Worm (Caenorhabditis elegans) whole organism, L4/young adult: ENCODE results near the gene C16C10.1.

ENCODE experiments used
- dao-5 ChIP-seq: sonication (generic microtip); optimal IDR thresholded peaks from 2 replicates; lab custom pipeline; 2016; ENCODE audit warnings: missing genotype, missing genetic modification characterization, moderate library complexity, missing compliant biosample characterization
- him-1 ChIP-seq: sonication (generic microtip); optimal IDR thresholded peaks from 2 replicates; lab custom pipeline; 2016; ENCODE audit warnings: missing genotype, missing genetic modification reagents, missing genetic modification characterization, missing compliant biosample characterization

DNA sequence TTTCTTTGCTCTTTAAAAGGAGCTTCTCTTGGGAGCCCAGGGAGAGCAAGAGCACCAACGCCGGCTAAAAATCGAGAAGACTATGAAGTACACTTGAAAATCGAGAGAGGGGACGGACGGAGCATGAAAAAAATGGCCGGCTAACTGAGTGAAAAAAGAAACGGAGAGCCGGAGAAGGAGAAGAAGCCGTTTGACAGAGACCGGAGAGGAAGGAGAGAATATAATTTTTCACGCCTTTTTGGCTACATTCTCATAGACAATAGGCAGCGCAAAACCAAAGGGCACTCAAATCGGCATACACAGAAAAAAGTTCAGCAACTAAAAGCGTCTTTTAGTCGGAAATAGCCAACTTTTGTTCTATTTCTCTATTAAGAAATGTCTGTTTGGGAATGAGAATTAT, 40.3 kb upstream of the C16C10.1 start:
- TF ChIP-seq dao-5 (tag; lab: Kevin White, UChicago), result no peak
- TF ChIP-seq him-1 (tag; lab: Kevin White, UChicago), result no peak
